Fruit fly (Drosophila melanogaster): Measurements from ENCODE around the gene Ctps.

DNA sequence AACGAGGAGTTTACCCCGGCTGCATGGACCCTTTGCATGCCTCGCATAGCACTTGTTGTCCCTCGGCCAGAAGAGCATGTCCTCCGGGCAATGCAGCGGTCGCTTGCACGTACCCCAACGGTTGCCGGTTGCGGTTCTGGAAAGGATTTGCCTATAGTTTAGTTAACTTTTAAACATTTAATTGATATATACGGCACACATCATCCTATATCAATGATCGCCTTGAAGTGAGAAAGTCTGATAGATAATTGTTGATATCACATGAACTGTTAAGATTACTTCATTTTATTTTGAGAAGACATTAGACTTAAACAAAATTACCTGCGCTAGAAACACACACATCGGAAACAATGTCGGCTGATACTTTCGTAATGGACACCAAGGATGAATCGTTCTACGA, 23.6 kb downstream of the Ctps start, which contains the start of gene CG32847:
- TF ChIP-seq CG8159 (tag; optimal IDR thresholded peaks at IDR 0.05), result no peak
- TF ChIP-seq Ets98B (GFP tag; IDR thresholded peaks at IDR 0.05), result no peak
- TF ChIP-seq CG10348 (GFP tag; IDR thresholded peaks at IDR 0.05), result no peak
- TF ChIP-seq CG14655 (GFP tag; optimal IDR thresholded peaks at IDR 0.05), result no peak
- TF ChIP-seq CG4496 (GFP tag; IDR thresholded peaks at IDR 0.05), result no peak
- TF ChIP-seq Pif1A (GFP tag; optimal IDR thresholded peaks at IDR 0.05), result no peak
- TF ChIP-seq CG15710 (tag; optimal IDR thresholded peaks at IDR 0.05), result no peak
- no peak for TF ChIP-seq CG12605 (GFP tag; IDR thresholded peaks at IDR 0.05)
- TF ChIP-seq D1 (tag; optimal IDR thresholded peaks at IDR 0.05), result no peak
- TF ChIP-seq fd96Ca (GFP tag; IDR thresholded peaks at IDR 0.05), result no peak
- TF ChIP-seq rn (GFP tag; IDR thresholded peaks at IDR 0.05), result no peak
- TF ChIP-seq CG17806 (tag; optimal IDR thresholded peaks at IDR 0.05), result no peak
- no peak for TF ChIP-seq CG32121 (GFP tag; IDR thresholded peaks at IDR 0.05)

All from whole organism, pupa.